Worm (Caenorhabditis elegans) whole organism, dauer: ENCODE results near the gene srd-29.

Source experiments
- unc-62 ChIP-seq: sonication (generic microtip); optimal IDR thresholded peaks from 2 replicates; lab custom pipeline; 2017; ENCODE audit warnings: missing biosample characterization, missing genetic modification reagents, missing genetic modification characterization

srd-29 gene

ce11 chrV:7683907-7684655, 48.5 kb downstream of the srd-29 start, which contains the start of gene sre-11:
Gene sre-11, minus strand, starts transcription at chrV:7683957.
- no peak for TF ChIP-seq unc-62 (GFP tag; lab: Kevin White, UChicago)

ce11 chrV:7686189-7686588, 50.6 kb downstream of the srd-29 start, which contains the start of the genes nhr-94 and nhr-152:
Gene nhr-94, minus strand, starts transcription at chrV:7686335.
Gene nhr-152, plus strand, starts transcription at chrV:7686350.
- no peak for TF ChIP-seq unc-62 (GFP tag; lab: Kevin White, UChicago)
